Fruit fly (Drosophila melanogaster): ENCODE measurements around the gene LKRSDH.

The LKRSDH gene

dm6 chr2L:7799804-7800433 is 4.2 kb upstream of the LKRSDH start, which contains the start of the genes Herp and r2d2 (continued):
- peak; percentile 87 for TF ChIP-seq CG33557 (GFP tag; optimal IDR thresholded peaks at IDR 0.05)
- peak; percentile 68 for TF ChIP-seq pzg (GFP tag; optimal IDR thresholded peaks at IDR 0.05)
- TF ChIP-seq mld (GFP tag; IDR thresholded peaks at IDR 0.05; ENCODE audit: partially characterized antibody), result no peak
- peak; percentile 60 for TF ChIP-seq CG10462 (GFP tag; optimal IDR thresholded peaks at IDR 0.05)
- peak; percentile 89 for TF ChIP-seq CG8089 (GFP tag; optimal IDR thresholded peaks at IDR 0.05)
- peak; percentile 94 for TF ChIP-seq CG13424 (tag; optimal IDR thresholded peaks at IDR 0.05)
- no peak for TF ChIP-seq usp (GFP tag; optimal IDR thresholded peaks at IDR 0.05)
- TF ChIP-seq ranshi (GFP tag; IDR thresholded peaks at IDR 0.05), result peak; percentile 83; the same call in 1 of the 2 replicates
- TF ChIP-seq z (GFP tag; IDR thresholded peaks at IDR 0.05), result no peak
- peak; percentile 75 for TF ChIP-seq Hand (GFP tag; optimal IDR thresholded peaks at IDR 0.05)
- TF ChIP-seq Stat92E (GFP tag; optimal IDR thresholded peaks at IDR 0.05), result peak in 1 of 3 experiments; percentile 66
- TF ChIP-seq CG11085 (GFP tag; IDR thresholded peaks at IDR 0.05), result peak; percentile 86
- TF ChIP-seq Taf1 (GFP tag; IDR thresholded peaks at IDR 0.05), result peak; percentile 81
- TF ChIP-seq CG14710 (tag; optimal IDR thresholded peaks at IDR 0.05), result peak; percentile 89
- peak; percentile 48 for TF ChIP-seq corto (GFP tag; optimal IDR thresholded peaks at IDR 0.05)
- TF ChIP-seq NFAT (GFP tag; IDR thresholded peaks at IDR 0.05), result peak; percentile 79
- peak; percentile 72 for TF ChIP-seq Neu2 (GFP tag; optimal IDR thresholded peaks at IDR 0.05; ENCODE audit: borderline replicate concordance)
- TF ChIP-seq lab (GFP tag; optimal IDR thresholded peaks at IDR 0.05), result peak; percentile 93
- TF ChIP-seq Jarid2 (GFP tag; optimal IDR thresholded peaks at IDR 0.05), result peak; percentile 71
- peak; percentile 92 for TF ChIP-seq CG30020 (tag; optimal IDR thresholded peaks at IDR 0.05)
- peak; percentile 85 for TF ChIP-seq CG11723 (GFP tag; optimal IDR thresholded peaks at IDR 0.05)
- peak; percentile 85 for TF ChIP-seq eyg (GFP tag; optimal IDR thresholded peaks at IDR 0.05)
- TF ChIP-seq CG18599 (GFP tag; optimal IDR thresholded peaks at IDR 0.05), result peak; percentile 94
- peak; percentile 82 for TF ChIP-seq CG10267 (tag; optimal IDR thresholded peaks at IDR 0.05)
- TF ChIP-seq CG7745 (tag; optimal IDR thresholded peaks at IDR 0.05), result peak; percentile 21
- TF ChIP-seq gfzf (GFP tag; optimal IDR thresholded peaks at IDR 0.05), result peak; percentile 38
- TF ChIP-seq Med (GFP tag), result peak; percentile 99
- peak; percentile 89 for TF ChIP-seq Fer3 (tag; optimal IDR thresholded peaks at IDR 0.05)
- peak; percentile 93 for TF ChIP-seq maf-S (GFP tag; optimal IDR thresholded peaks at IDR 0.05)
- peak; percentile 34 for TF ChIP-seq pros (GFP tag; optimal IDR thresholded peaks at IDR 0.05)
- TF ChIP-seq CG2116 (GFP tag; optimal IDR thresholded peaks at IDR 0.05), result peak; percentile 99
- TF ChIP-seq Opbp (GFP tag; IDR thresholded peaks at IDR 0.05; ENCODE audit: partially characterized antibody), result peak; percentile 63; the same call in 1 of the 3 replicates
- peak; percentile 86 for TF ChIP-seq CG10147 (GFP tag; optimal IDR thresholded peaks at IDR 0.05)
- TF ChIP-seq CG13123 (GFP tag; optimal IDR thresholded peaks at IDR 0.05), result peak; percentile 76
- TF ChIP-seq fd3F (GFP tag; optimal IDR thresholded peaks at IDR 0.05), result peak; percentile 84
- peak; percentile 94 for TF ChIP-seq dysf (GFP tag; IDR thresholded peaks at IDR 0.05)
- TF ChIP-seq CG9932 (GFP tag; IDR thresholded peaks at IDR 0.05), result peak; percentile 95
- TF ChIP-seq h (optimal IDR thresholded peaks at IDR 0.05), result no peak
- peak; percentile 67 for TF ChIP-seq ro (GFP tag; IDR thresholded peaks at IDR 0.05)
- TF ChIP-seq Sry-β (GFP tag; optimal IDR thresholded peaks at IDR 0.05), result peak; percentile 98
- peak; percentile 83 for TF ChIP-seq D19A (tag; optimal IDR thresholded peaks at IDR 0.05)
- TF ChIP-seq Adf1 (GFP tag; IDR thresholded peaks at IDR 0.05), result peak; percentile 64
- TF ChIP-seq CG2199 (GFP tag; IDR thresholded peaks at IDR 0.05), result 0 out of 3 replicates have a peak, but pooled peaks have one; percentile 7
- 0 out of 2 replicates have a peak, but pooled peaks have one; percentile 36 for TF ChIP-seq dati (GFP tag; IDR thresholded peaks at IDR 0.05)
- TF ChIP-seq chif (GFP tag; optimal IDR thresholded peaks at IDR 0.05), result peak; percentile 90 to 93
- TF ChIP-seq Hr3 (GFP tag; optimal IDR thresholded peaks at IDR 0.05), result peak; percentile 91
- peak; percentile 92 for TF ChIP-seq CG9817 (tag; optimal IDR thresholded peaks at IDR 0.05)
- peak; percentile 36 for TF ChIP-seq CTCF (GFP tag; optimal IDR thresholded peaks at IDR 0.05)
- peak; percentile 88 for TF ChIP-seq peb (GFP tag; IDR thresholded peaks at IDR 0.05)
